Worm (Caenorhabditis elegans) whole organism, mixed stage, embryonic: ENCODE measurements around the gene rop-1.

Experiments used
- blmp-1 ChIP-seq: fragments of 150-350 bp; optimal IDR thresholded peaks from 2 replicates; lab custom pipeline; 2014; ENCODE audit warnings: missing biosample characterization, missing genetic modification characterization
- ces-1 ChIP-seq: fragments of 150-350 bp; optimal IDR thresholded peaks from 2 replicates; lab custom pipeline; 2014; ENCODE audit warnings: missing biosample characterization, missing genetic modification reagents, missing genetic modification characterization
- flh-1 ChIP-seq: fragments of 200-800 bp; sonication (Bioruptor generic); optimal IDR thresholded peaks from 2 replicates; lab custom pipeline; 2018; ENCODE audit warnings: mild to moderate bottlenecking, missing genetic modification characterization, moderate library complexity, missing compliant biosample characterization
- mep-1 ChIP-seq: fragments of 150-350 bp; optimal IDR thresholded peaks from 2 replicates; lab custom pipeline; 2017; ENCODE audit warnings: missing biosample characterization, missing genetic modification reagents, missing genetic modification characterization, inconsistent platforms
- nhr-12 ChIP-seq: fragments of 150-350 bp; optimal IDR thresholded peaks from 2 replicates; lab custom pipeline; 2014; ENCODE audit warnings: missing biosample characterization, missing genetic modification characterization
- nhr-2 ChIP-seq: fragments of 150-350 bp; optimal IDR thresholded peaks from 2 replicates; lab custom pipeline; 2014; ENCODE audit warnings: missing biosample characterization, missing genetic modification characterization
- nhr-237 ChIP-seq: fragments of 150-350 bp; optimal IDR thresholded peaks from 2 replicates; lab custom pipeline; 2014; ENCODE audit warnings: missing biosample characterization, missing genetic modification characterization
- nhr-28 ChIP-seq: fragments of 150-350 bp; optimal IDR thresholded peaks from 2 replicates; lab custom pipeline; 2014; ENCODE audit warnings: missing biosample characterization, missing genetic modification characterization
- pha-4 ChIP-seq: fragments of 150-350 bp; optimal IDR thresholded peaks from 2 replicates; lab custom pipeline; 2018; ENCODE audit warnings: missing biosample characterization, missing genetic modification reagents, missing genetic modification characterization
- snpc-4 ChIP-seq: fragments of 150-350 bp; optimal IDR thresholded peaks from 2 replicates; lab custom pipeline; 2014; ENCODE audit warnings: missing biosample characterization, missing genetic modification characterization
- sptf-1 ChIP-seq: sonication (generic microtip); optimal IDR thresholded peaks from 2 replicates; lab custom pipeline; 2017; ENCODE audit warnings: mild to moderate bottlenecking, missing genetic modification characterization, moderate library complexity, missing compliant biosample characterization
- unc-62 ChIP-seq: fragments of 150-350 bp; optimal IDR thresholded peaks from 2 replicates; lab custom pipeline; 2014; ENCODE audit warnings: missing biosample characterization, missing genetic modification reagents, missing genetic modification characterization
- ztf-11 ChIP-seq: fragments of 150-350 bp; optimal IDR thresholded peaks from 2 replicates; lab custom pipeline; 2014; ENCODE audit warnings: missing biosample characterization, missing genetic modification characterization

DNA sequence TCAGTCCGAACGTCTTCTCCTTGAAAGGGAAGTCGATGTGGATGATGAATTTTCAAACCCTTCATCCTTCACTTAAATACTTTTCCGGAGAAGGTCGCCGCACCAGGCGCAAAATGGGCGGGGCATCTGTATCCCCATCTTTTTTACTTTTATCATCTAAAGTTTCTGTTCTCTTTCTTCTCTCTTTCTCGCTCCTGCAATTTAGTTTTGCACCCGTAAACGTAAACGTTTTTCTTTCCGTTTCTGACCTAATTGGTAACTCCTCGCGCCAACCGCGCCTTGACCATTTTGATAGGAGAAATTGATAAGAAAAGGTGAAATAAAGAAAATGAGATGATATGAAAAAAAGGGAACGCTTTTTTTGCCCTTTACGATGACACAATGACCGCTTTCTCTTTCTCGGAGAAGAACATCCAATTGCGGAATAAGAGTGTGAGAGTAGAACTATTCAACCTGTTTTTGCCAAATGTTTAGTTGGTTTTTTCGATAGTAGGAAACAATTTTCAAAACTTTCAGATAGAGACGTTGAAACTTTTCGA lies 38.0 kb upstream of the rop-1 start, which contains the start of gene col-149:
- TF ChIP-seq unc-62 (GFP tag; lab: Kevin White, UChicago) (no peak), mep-1 (tag; lab: Kevin White, UChicago) (no peak), snpc-4 (tag; lab: Kevin White, UChicago) (no peak), nhr-28 (tag; lab: Kevin White, UChicago) (no peak), nhr-12 (tag; lab: Kevin White, UChicago) (no peak), ces-1 (GFP tag; lab: Kevin White, UChicago) (no peak), sptf-1 (tag; lab: Kevin White, UChicago) (no peak), ztf-11 (tag; lab: Kevin White, UChicago) (no peak), blmp-1 (tag; lab: Kevin White, UChicago) (no peak), pha-4 (tag; lab: Kevin White, UChicago) (no peak), nhr-237 (tag; lab: Kevin White, UChicago) (no peak), flh-1 (GFP tag; lab: Kevin White, UChicago) (no peak), nhr-2 (no peak)
